Fruit fly (Drosophila melanogaster): Measurements from ENCODE around the gene CG12708.
A peak's percentile ranks its signal among the peaks of the same experiment; 100 is the strongest.

CG12708 gene

dm6 chrX:15697581-15698208, 22.4 kb downstream of the CG12708 start (continued):
- TF ChIP-seq dsx (GFP tag; optimal IDR thresholded peaks at IDR 0.05; ENCODE audit: poor library complexity, severe bottlenecking) = peak; percentile 87
- TF ChIP-seq Hr39 (GFP tag; optimal IDR thresholded peaks at IDR 0.05) = peak; percentile 72
- peak; percentile 73 for TF ChIP-seq Sox15 (GFP tag; optimal IDR thresholded peaks at IDR 0.05)
- peak; percentile 74 for TF ChIP-seq lz (GFP tag; optimal IDR thresholded peaks at IDR 0.05)
- TF ChIP-seq Met (GFP tag; optimal IDR thresholded peaks at IDR 0.05) = peak; percentile 82
- peak; percentile 71 for TF ChIP-seq Eip93F (GFP tag; optimal IDR thresholded peaks at IDR 0.05)
- peak; percentile 82 to 84 for TF ChIP-seq ss (GFP tag; optimal IDR thresholded peaks at IDR 0.05)
- TF ChIP-seq Hr4 (GFP tag; optimal IDR thresholded peaks at IDR 0.05) = peak; percentile 67
- peak; percentile 88 for TF ChIP-seq CG3919 (GFP tag; optimal IDR thresholded peaks at IDR 0.05)
- TF ChIP-seq Ets21C (GFP tag; optimal IDR thresholded peaks at IDR 0.05) = peak; percentile 59
- TF ChIP-seq fkh (GFP tag; optimal IDR thresholded peaks at IDR 0.05) = peak; percentile 89
- peak; percentile 79 for TF ChIP-seq cyc (GFP tag; optimal IDR thresholded peaks at IDR 0.05)
- TF ChIP-seq Lpt (GFP tag; optimal IDR thresholded peaks at IDR 0.05) = peak; percentile 86
- TF ChIP-seq CG32006 (GFP tag; optimal IDR thresholded peaks at IDR 0.05) = peak; percentile 86
- TF ChIP-seq fd59A (GFP tag; optimal IDR thresholded peaks at IDR 0.05) = peak; percentile 67
- TF ChIP-seq esn (GFP tag; optimal IDR thresholded peaks at IDR 0.05) = peak; percentile 82
- peak; percentile 76 for TF ChIP-seq CG1621 (tag; optimal IDR thresholded peaks at IDR 0.05)
- TF ChIP-seq Smox (GFP tag; optimal IDR thresholded peaks at IDR 0.05) = peak; percentile 75
- TF ChIP-seq CG11294 (GFP tag; IDR thresholded peaks at IDR 0.05) = peak; percentile 88
- peak; percentile 53 to 57 for TF ChIP-seq salr (GFP tag; optimal IDR thresholded peaks at IDR 0.05)
- peak; percentile 76 for TF ChIP-seq dac (GFP tag; optimal IDR thresholded peaks at IDR 0.05)
- peak; percentile 61 for TF ChIP-seq CG31627 (GFP tag; optimal IDR thresholded peaks at IDR 0.05)
- TF ChIP-seq CG10669 (GFP tag; optimal IDR thresholded peaks at IDR 0.05) = peak; percentile 83
- TF ChIP-seq achi (GFP tag; optimal IDR thresholded peaks at IDR 0.05) = peak; percentile 92
- TF ChIP-seq CG6163 (GFP tag; IDR thresholded peaks at IDR 0.05) = peak; percentile 94
- peak; percentile 73 for TF ChIP-seq Eip75B (GFP tag; optimal IDR thresholded peaks at IDR 0.05)
- peak; percentile 84 for TF ChIP-seq CG11762 (GFP tag; optimal IDR thresholded peaks at IDR 0.05; ENCODE audit: insufficient read depth)
- peak; percentile 75 for TF ChIP-seq net (GFP tag; optimal IDR thresholded peaks at IDR 0.05)
- TF ChIP-seq spab (GFP tag; optimal IDR thresholded peaks at IDR 0.05) = peak; percentile 78
- peak; percentile 78 for TF ChIP-seq CG11902 (GFP tag; optimal IDR thresholded peaks at IDR 0.05)
- TF ChIP-seq CG9139 (GFP tag; optimal IDR thresholded peaks at IDR 0.05) = peak; percentile 71
- no peak for TF ChIP-seq CG16779 (tag; optimal IDR thresholded peaks at IDR 0.05)

- no peak for TF ChIP-seq achi (GFP tag; optimal IDR thresholded peaks at IDR 0.05)
- TF ChIP-seq svp (GFP tag) = peak; percentile 67
- TF ChIP-seq CG10631 (GFP tag; optimal IDR thresholded peaks at IDR 0.05) = no peak
- no peak for TF ChIP-seq CG3032 (tag; optimal IDR thresholded peaks at IDR 0.05)
- TF ChIP-seq CG8319 (GFP tag; optimal IDR thresholded peaks at IDR 0.05) = no peak
These were observed 25.8 kb downstream of the CG12708 start, which contains the start of gene CG9240 for dm6 chrX:15701047-15701446. Gene CG9240 (minus strand): TSS chrX:15701259.

dm6 chrX:15703720-15704206, 28.5 kb downstream of the CG12708 start, which contains the start of the genes Pis and Hap40:
Gene Pis (minus strand): TSS chrX:15703770.
Gene Hap40 (plus strand): TSS chrX:15704125.
- peak; percentile 47; the same call in 2 of the 3 replicates for TF ChIP-seq CG8119 (GFP tag; IDR thresholded peaks at IDR 0.05)
- TF ChIP-seq fd59A (GFP tag; optimal IDR thresholded peaks at IDR 0.05) = peak; percentile 42
- TF ChIP-seq Ets96B (tag; optimal IDR thresholded peaks at IDR 0.05) = peak; percentile 55
- peak; percentile 67 for TF ChIP-seq esn (GFP tag; optimal IDR thresholded peaks at IDR 0.05)
- peak; percentile 51 for TF ChIP-seq CG3919 (GFP tag; optimal IDR thresholded peaks at IDR 0.05)
- TF ChIP-seq Blimp-1 (GFP tag; optimal IDR thresholded peaks at IDR 0.05) = no peak
- TF ChIP-seq eg (GFP tag; IDR thresholded peaks at IDR 0.05) = no peak
- peak; percentile 63 for TF ChIP-seq dac (GFP tag; optimal IDR thresholded peaks at IDR 0.05)
- TF ChIP-seq cyc (GFP tag; optimal IDR thresholded peaks at IDR 0.05) = peak; percentile 64
- no peak for TF ChIP-seq Eip75B (GFP tag; optimal IDR thresholded peaks at IDR 0.05)
- peak; percentile 69 for TF ChIP-seq pdm3 (GFP tag; optimal IDR thresholded peaks at IDR 0.05)
- TF ChIP-seq Lpt (GFP tag; optimal IDR thresholded peaks at IDR 0.05) = peak; percentile 37
- TF ChIP-seq spab (GFP tag; optimal IDR thresholded peaks at IDR 0.05) = no peak
- TF ChIP-seq topi (GFP tag; optimal IDR thresholded peaks at IDR 0.05) = peak; percentile 61
- TF ChIP-seq CG11762 (GFP tag; optimal IDR thresholded peaks at IDR 0.05; ENCODE audit: insufficient read depth) = no peak
- peak; percentile 77 for TF ChIP-seq CG31627 (GFP tag; optimal IDR thresholded peaks at IDR 0.05)
- TF ChIP-seq Sox15 (GFP tag; optimal IDR thresholded peaks at IDR 0.05) = peak; percentile 68
- no peak for TF ChIP-seq CG8632 (GFP tag; optimal IDR thresholded peaks at IDR 0.05)
- peak; percentile 59 for TF ChIP-seq Ets21C (GFP tag; optimal IDR thresholded peaks at IDR 0.05)
- TF ChIP-seq Met (GFP tag; optimal IDR thresholded peaks at IDR 0.05) = no peak
- TF ChIP-seq CG32006 (GFP tag; optimal IDR thresholded peaks at IDR 0.05) = peak; percentile 79
- TF ChIP-seq CG9139 (GFP tag; optimal IDR thresholded peaks at IDR 0.05) = no peak
- peak; percentile 35 for TF ChIP-seq CG34406 (GFP tag; optimal IDR thresholded peaks at IDR 0.05)
- TF ChIP-seq CG8319 (GFP tag; optimal IDR thresholded peaks at IDR 0.05) = peak; percentile 19
- TF ChIP-seq CG11902 (GFP tag; optimal IDR thresholded peaks at IDR 0.05) = peak; percentile 63
